Worm (Caenorhabditis elegans) whole organism, L4 larva: ENCODE measurements around the gene mxl-1.

Source experiments
- cey-2 ChIP-seq: sonication (generic microtip); optimal IDR thresholded peaks from 3 replicates; lab custom pipeline; 2017; ENCODE audit warnings: missing genetic modification characterization, mild to moderate bottlenecking, missing compliant biosample characterization, antibody characterized with exemption, borderline replicate concordance; ENCODE audit not compliant: insufficient read depth
- nhr-25 ChIP-seq: sonication (generic microtip); optimal IDR thresholded peaks from 2 replicates; lab custom pipeline; 2017; ENCODE audit warnings: missing genetic modification characterization, mild to moderate bottlenecking, missing compliant biosample characterization, antibody characterized with exemption, moderate library complexity, borderline replicate concordance; ENCODE audit not compliant: insufficient read depth
- nhr-77 ChIP-seq: fragments of 150-350 bp; optimal IDR thresholded peaks from 2 replicates; lab custom pipeline; 2014; ENCODE audit warnings: missing biosample characterization, missing genetic modification characterization
- skn-1 ChIP-seq: fragments of 150-350 bp; optimal IDR thresholded peaks from 2 replicates; lab custom pipeline; 2014; ENCODE audit warnings: missing biosample characterization, missing genetic modification characterization
- snpc-1.2 ChIP-seq: fragments of 200-800 bp; sonication (Bioruptor generic); IDR thresholded peaks from 2 replicates; pipeline ENCODE4 v1.3.6; 2022; ENCODE audit warnings: missing genetic modification reagents, missing genetic modification characterization, missing compliant biosample characterization

- TF ChIP-seq nhr-77 (tag; lab: Kevin White, UChicago) (no peak), skn-1 (no peak), snpc-1.2 (GFP tag; lab: Robert Waterston, UW) (no peak), nhr-25 (tag; lab: Kevin White, UChicago) (no peak), cey-2 (no peak)
Measured at ce11 chrV:11263025-11263424, 18.4 kb downstream of the mxl-1 start, which contains the start of gene F07B10.4.
